Fruit fly (Drosophila melanogaster) whole organism, prepupa: Measurements from ENCODE around the gene CG15333.

ENCODE experiments used
- Blimp-1 ChIP-seq: fragments of 200-800 bp; sonication (Bioruptor generic); optimal IDR thresholded peaks from 3 replicates; lab custom pipeline; 2017; ENCODE audit warnings: missing biosample characterization, missing genetic modification characterization, mild to moderate bottlenecking, moderate library complexity, missing genetic modification reagents
- CG11294 ChIP-seq: fragments of 200-800 bp; sonication (Bioruptor generic); IDR thresholded peaks from 2 replicates; pipeline ENCODE4 v1.3.6; 2022; ENCODE audit warnings: missing biosample characterization, missing genetic modification characterization
- CG15336 ChIP-seq: fragments of 200-800 bp; sonication (Bioruptor generic); IDR thresholded peaks from 2 replicates; pipeline ENCODE4 v1.3.6; 2022; ENCODE audit warnings: missing biosample characterization, missing genetic modification characterization
- CG32006 ChIP-seq: fragments of 200-800 bp; sonication (Bioruptor generic); optimal IDR thresholded peaks from 3 replicates; lab custom pipeline; 2017; ENCODE audit warnings: missing biosample characterization, mild to moderate bottlenecking, missing genetic modification characterization
- CG34406 ChIP-seq: fragments of 200-800 bp; sonication (Bioruptor generic); optimal IDR thresholded peaks from 3 replicates; lab custom pipeline; 2016; ENCODE audit warnings: missing biosample characterization, missing genetic modification characterization
- CG4318 ChIP-seq: fragments of 200-800 bp; sonication (Bioruptor generic); optimal IDR thresholded peaks from 3 replicates; lab custom pipeline; 2017; ENCODE audit warnings: missing biosample characterization, mild to moderate bottlenecking, missing genetic modification characterization
- CG6163 ChIP-seq: fragments of 200-800 bp; sonication (Bioruptor generic); IDR thresholded peaks from 3 replicates; pipeline ENCODE4 v1.3.6; 2022; ENCODE audit warnings: missing biosample characterization, missing genetic modification characterization
- CG6276 ChIP-seq: fragments of 200-800 bp; sonication (Bioruptor generic); optimal IDR thresholded peaks from 2 replicates; lab custom pipeline; 2017; ENCODE audit warnings: missing biosample characterization, mild to moderate bottlenecking, missing genetic modification characterization
- CG6808 ChIP-seq: fragments of 200-800 bp; sonication (Bioruptor generic); optimal IDR thresholded peaks from 3 replicates; lab custom pipeline; 2017; ENCODE audit warnings: missing biosample characterization, missing genetic modification characterization, mild to moderate bottlenecking, moderate library complexity, missing genetic modification reagents
- CG8119 ChIP-seq: fragments of 200-800 bp; sonication (Bioruptor generic); IDR thresholded peaks from 3 replicates; pipeline ENCODE4 v1.3.6; 2022; ENCODE audit warnings: missing biosample characterization, missing genetic modification characterization
- CG8319 ChIP-seq: fragments of 200-800 bp; sonication (Bioruptor generic); optimal IDR thresholded peaks from 3 replicates; lab custom pipeline; 2016; ENCODE audit warnings: missing biosample characterization, missing genetic modification characterization
- Eip78C ChIP-seq: fragments of 200-800 bp; sonication (Bioruptor generic); peaks from one replicate; lab custom pipeline; 2016; ENCODE audit warnings: missing biosample characterization, missing genetic modification characterization
- Eip93F ChIP-seq: fragments of 200-800 bp; sonication (Bioruptor generic); optimal IDR thresholded peaks from 2 replicates; lab custom pipeline; 2016; ENCODE audit warnings: missing biosample characterization, mild to moderate bottlenecking, missing genetic modification characterization
- Ets96B ChIP-seq: fragments of 200-800 bp; optimal IDR thresholded peaks from 2 replicates; lab custom pipeline; 2019; ENCODE audit warnings: missing biosample characterization, mild to moderate bottlenecking, missing genetic modification characterization, moderate library complexity
- Hr38 ChIP-seq: sonication (Bioruptor generic); optimal IDR thresholded peaks from 2 replicates; lab custom pipeline; 2016; ENCODE audit warnings: missing biosample characterization, missing genetic modification characterization
- Hr39 ChIP-seq: fragments of 200-800 bp; sonication (Bioruptor generic); optimal IDR thresholded peaks from 2 replicates; lab custom pipeline; 2016; ENCODE audit warnings: missing biosample characterization, missing genetic modification characterization
- Lpt ChIP-seq: fragments of 200-800 bp; sonication (Bioruptor generic); optimal IDR thresholded peaks from 3 replicates; lab custom pipeline; 2016; ENCODE audit warnings: missing biosample characterization, missing genetic modification characterization
- Met ChIP-seq: fragments of 200-800 bp; sonication (Bioruptor generic); optimal IDR thresholded peaks from 3 replicates; lab custom pipeline; 2016; ENCODE audit warnings: missing biosample characterization, missing genetic modification characterization
- OdsH ChIP-seq: fragments of 200-800 bp; sonication (Bioruptor generic); optimal IDR thresholded peaks from 3 replicates; lab custom pipeline; 2016; ENCODE audit warnings: missing biosample characterization, missing genetic modification characterization
- Smox ChIP-seq: fragments of 200-800 bp; sonication (Bioruptor generic); optimal IDR thresholded peaks from 3 replicates; lab custom pipeline; 2016; ENCODE audit warnings: missing biosample characterization, missing genetic modification characterization
- Sox14 ChIP-seq: fragments of 200-800 bp; sonication (Bioruptor generic); optimal IDR thresholded peaks from 3 replicates; lab custom pipeline; 2016; ENCODE audit warnings: missing biosample characterization, missing genetic modification characterization
- achi ChIP-seq: fragments of 200-800 bp; sonication (Bioruptor generic); optimal IDR thresholded peaks from 3 replicates; lab custom pipeline; 2016; ENCODE audit warnings: missing biosample characterization, missing genetic modification characterization
- acj6 ChIP-seq: fragments of 200-800 bp; sonication (Bioruptor generic); optimal IDR thresholded peaks from 3 replicates; lab custom pipeline; 2016; ENCODE audit warnings: missing biosample characterization, missing genetic modification characterization
- cyc ChIP-seq: fragments of 200-800 bp; sonication (Bioruptor generic); optimal IDR thresholded peaks from 3 replicates; lab custom pipeline; 2016; ENCODE audit warnings: missing biosample characterization, missing genetic modification characterization
- eg ChIP-seq: fragments of 200-800 bp; sonication (Bioruptor generic); IDR thresholded peaks from 3 replicates; pipeline ENCODE4 v1.3.6; 2022; ENCODE audit warnings: missing biosample characterization, missing genetic modification characterization
- esn ChIP-seq: fragments of 200-800 bp; sonication (Bioruptor generic); optimal IDR thresholded peaks from 2 replicates; lab custom pipeline; 2016; ENCODE audit warnings: missing biosample characterization, mild to moderate bottlenecking, missing genetic modification characterization, moderate library complexity
- fd59A ChIP-seq: fragments of 200-800 bp; sonication (Bioruptor generic); optimal IDR thresholded peaks from 2 replicates; lab custom pipeline; 2017; ENCODE audit warnings: missing biosample characterization, mild to moderate bottlenecking, missing genetic modification characterization, missing genetic modification reagents
- fd85E ChIP-seq: fragments of 200-800 bp; sonication (Bioruptor generic); optimal IDR thresholded peaks from 3 replicates; lab custom pipeline; 2016; ENCODE audit warnings: missing biosample characterization, missing genetic modification characterization
- fkh ChIP-seq: fragments of 200-800 bp; sonication (Bioruptor generic); optimal IDR thresholded peaks from 3 replicates; lab custom pipeline; 2017; ENCODE audit warnings: missing biosample characterization, mild to moderate bottlenecking, missing genetic modification characterization, moderate library complexity
- lz ChIP-seq: fragments of 200-800 bp; sonication (Bioruptor generic); optimal IDR thresholded peaks from 3 replicates; lab custom pipeline; 2016; ENCODE audit warnings: missing biosample characterization, missing genetic modification characterization
- net ChIP-seq: fragments of 200-800 bp; sonication (Bioruptor generic); optimal IDR thresholded peaks from 3 replicates; lab custom pipeline; 2016; ENCODE audit warnings: missing biosample characterization, missing genetic modification characterization
- pdm3 ChIP-seq: fragments of 200-800 bp; sonication (Bioruptor generic); optimal IDR thresholded peaks from 3 replicates; lab custom pipeline; 2016; ENCODE audit warnings: missing biosample characterization, missing genetic modification characterization
- salr ChIP-seq, 2 experiments: fragments of 200-800 bp; sonication (Bioruptor generic); optimal IDR thresholded peaks; 3 replicates each; lab custom pipeline; 2016 to 2018; ENCODE audit warnings: missing biosample characterization in 2 of 2, missing genetic modification characterization in 2 of 2, mild to moderate bottlenecking in 1 of 2
- spab ChIP-seq: fragments of 200-800 bp; sonication (Bioruptor generic); optimal IDR thresholded peaks from 2 replicates; lab custom pipeline; 2017; ENCODE audit warnings: missing biosample characterization, mild to moderate bottlenecking, missing genetic modification characterization, missing genetic modification reagents
- ss ChIP-seq, 2 experiments: fragments of 200-800 bp; sonication (Bioruptor generic); optimal IDR thresholded peaks; 2 replicates in 1 of 2; 3 replicates in 1 of 2; lab custom pipeline; 2017 to 2018; ENCODE audit warnings: mild to moderate bottlenecking in 2 of 2, missing biosample characterization in 2 of 2, missing genetic modification characterization in 2 of 2, moderate library complexity in 1 of 2
- svp ChIP-seq: fragments of 200-800 bp; sonication (Bioruptor generic); peaks from one replicate; lab custom pipeline; 2016; ENCODE audit warnings: missing biosample characterization, missing genetic modification characterization
- vri ChIP-seq: fragments of 200-800 bp; sonication (Bioruptor generic); optimal IDR thresholded peaks from 3 replicates; lab custom pipeline; 2016; ENCODE audit warnings: missing biosample characterization, mild to moderate bottlenecking, missing genetic modification characterization

CG15333 gene

DNA sequence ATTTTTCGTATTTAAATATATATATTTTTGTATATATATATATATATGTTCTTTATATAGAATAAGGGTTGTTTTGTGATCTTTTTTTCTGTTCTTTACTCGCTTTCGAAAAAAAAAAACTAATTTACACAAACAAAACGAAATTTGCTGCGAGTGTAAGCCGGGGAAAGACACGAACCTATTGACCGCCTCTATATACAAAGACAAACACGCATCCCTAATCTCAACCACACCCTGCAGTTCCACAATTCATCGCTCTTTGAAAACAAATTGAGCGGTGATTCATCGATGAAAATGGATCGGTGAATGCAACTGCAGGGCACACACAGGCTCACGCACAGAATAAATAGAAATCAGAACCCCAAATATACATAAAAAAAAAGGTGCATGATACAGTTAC is 17.8 kb upstream of the CG15333 start:
- no peak for TF ChIP-seq CG32006
- no peak for TF ChIP-seq Hr39
- TF ChIP-seq Hr38 (GFP tag; lab: Kevin White, UChicago), result no peak
- no peak for TF ChIP-seq fd59A (GFP tag; lab: Kevin White, UChicago)
- no peak for TF ChIP-seq achi (GFP tag; lab: Kevin White, UChicago)
- TF ChIP-seq CG4318 (GFP tag; lab: Kevin White, UChicago), result no peak
- TF ChIP-seq vri (GFP tag; lab: Kevin White, UChicago), result no peak
- TF ChIP-seq Lpt, result no peak
- TF ChIP-seq ss (GFP tag; optimal IDR thresholded peaks at IDR 0.05; lab: Kevin White, UChicago), result no peak
- TF ChIP-seq svp (GFP tag; lab: Kevin White, UChicago), result no peak
- TF ChIP-seq spab (GFP tag; lab: Kevin White, UChicago), result no peak
- TF ChIP-seq cyc (GFP tag; lab: Kevin White, UChicago), result no peak
- TF ChIP-seq eg (GFP tag; lab: Robert Waterston, UW), result no peak
- no peak for TF ChIP-seq acj6 (GFP tag; lab: Kevin White, UChicago)
- no peak for TF ChIP-seq CG8319 (GFP tag; lab: Kevin White, UChicago)
- TF ChIP-seq CG6163 (GFP tag; lab: Robert Waterston, UW), result no peak

DNA sequence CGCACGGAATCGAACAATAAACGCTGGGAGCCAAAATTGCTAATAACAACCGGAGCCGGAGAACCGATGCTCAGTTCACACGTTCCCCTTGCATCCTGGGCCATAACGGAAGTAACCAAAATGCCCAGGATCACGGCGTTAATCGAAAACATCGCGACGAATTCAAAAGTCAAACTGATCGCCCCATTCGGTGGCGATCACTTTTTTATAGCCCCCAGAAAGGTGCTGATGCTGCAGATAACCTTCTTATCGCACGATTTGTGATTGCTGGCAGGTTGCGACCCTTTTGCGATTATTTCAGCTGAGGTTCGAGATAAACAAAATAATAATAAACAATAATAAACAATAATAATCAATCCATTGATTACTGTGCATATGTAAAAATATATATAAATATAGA is 16.2 kb upstream of the CG15333 start, which contains the start of gene CG2233:
Gene CG2233 (minus strand): TSS at position 184 of the 400 bp plus-strand sequence.
- TF ChIP-seq svp (GFP tag; lab: Kevin White, UChicago), result peak; percentile 76
- no peak for TF ChIP-seq fd59A (GFP tag; lab: Kevin White, UChicago)
- TF ChIP-seq esn (GFP tag; lab: Kevin White, UChicago), result no peak

DNA sequence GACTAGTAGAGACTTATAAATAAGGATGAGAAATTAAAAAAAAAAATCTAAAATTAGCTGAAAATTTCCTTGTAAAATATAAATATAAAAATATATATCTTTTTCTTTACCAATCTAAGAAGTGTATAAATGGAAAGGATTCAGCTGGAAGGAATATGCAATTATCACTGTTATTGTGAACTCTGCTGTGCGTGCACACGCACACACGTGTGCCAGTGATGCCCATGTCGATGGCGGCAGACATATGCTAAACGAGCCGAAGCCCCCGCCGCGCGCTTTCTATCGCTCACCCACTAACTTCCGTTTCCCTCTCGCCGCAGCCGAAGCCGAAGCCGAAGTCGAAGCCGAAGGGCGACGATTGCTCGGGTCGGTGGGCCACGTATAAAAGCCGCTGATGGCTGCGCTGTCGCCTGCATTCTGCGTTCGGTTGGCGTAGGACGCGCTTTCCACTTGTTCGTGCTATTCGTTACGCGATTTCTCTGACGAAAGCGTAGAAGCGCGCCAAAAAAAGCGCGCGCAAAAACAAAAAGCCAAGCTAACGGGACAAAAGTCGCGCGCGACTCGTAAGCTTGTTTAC is 25.9 kb downstream of the CG15333 start, which contains the start of gene Tbh:
Gene Tbh (plus strand): TSS at position 527 of the 577 bp plus-strand sequence.
- TF ChIP-seq Eip78C (GFP tag; lab: Kevin White, UChicago), result peak; percentile 70
- no peak for TF ChIP-seq fd85E
- TF ChIP-seq CG32006, result peak; percentile 50
- TF ChIP-seq CG8119 (GFP tag; lab: Robert Waterston, UW), result 0 out of 3 replicates have a peak, but pooled peaks have one; percentile 29
- TF ChIP-seq CG34406, result no peak
- peak; percentile 23; the same call in 1 of the 2 replicates for TF ChIP-seq CG11294 (GFP tag; lab: Robert Waterston, UW)
- TF ChIP-seq lz (GFP tag; lab: Kevin White, UChicago), result no peak
- no peak for TF ChIP-seq net (GFP tag; lab: Kevin White, UChicago)
- TF ChIP-seq eg (GFP tag; lab: Robert Waterston, UW), result peak; percentile 36; the same call in 1 of the 3 replicates
- TF ChIP-seq CG4318 (GFP tag; lab: Kevin White, UChicago), result peak; percentile 3
- TF ChIP-seq cyc (GFP tag; lab: Kevin White, UChicago), result no peak
- peak; percentile 14 for TF ChIP-seq acj6 (GFP tag; lab: Kevin White, UChicago)
- TF ChIP-seq ss (GFP tag; optimal IDR thresholded peaks at IDR 0.05; lab: Kevin White, UChicago), result peak in 1 of 2 experiments; percentile 6
- no peak for TF ChIP-seq Ets96B
- peak; percentile 32 for TF ChIP-seq fkh (GFP tag; lab: Kevin White, UChicago)
- TF ChIP-seq Eip93F (GFP tag; lab: Kevin White, UChicago), result no peak
- TF ChIP-seq achi (GFP tag; lab: Kevin White, UChicago), result peak; percentile 15
- TF ChIP-seq CG6808, result peak; percentile 93
- TF ChIP-seq pdm3 (GFP tag; lab: Kevin White, UChicago), result no peak
- TF ChIP-seq Met (GFP tag; lab: Kevin White, UChicago), result no peak
- peak; percentile 26 for TF ChIP-seq OdsH (GFP tag; lab: Kevin White, UChicago)
- TF ChIP-seq CG6276, result no peak
- TF ChIP-seq Blimp-1 (GFP tag; lab: Kevin White, UChicago), result no peak
- peak; percentile 20 for TF ChIP-seq svp (GFP tag; lab: Kevin White, UChicago)
- peak in 1 of 2 experiments; percentile 8 for TF ChIP-seq salr (GFP tag; optimal IDR thresholded peaks at IDR 0.05; lab: Kevin White, UChicago)
- no peak for TF ChIP-seq Sox14 (GFP tag; lab: Kevin White, UChicago)
- TF ChIP-seq CG15336, result 0 out of 2 replicates have a peak, but pooled peaks have one; percentile 47
- TF ChIP-seq CG6163 (GFP tag; lab: Robert Waterston, UW), result peak; percentile 48; the same call in 1 of the 3 replicates
- no peak for TF ChIP-seq Smox
